Worm (Caenorhabditis elegans): ENCODE measurements around the gene T01H3.3.

Gene T01H3.3

ce11 chrII:7900190-7900672 lies 26.5 kb upstream of the T01H3.3 start, which contains the start of gene rev-1:
rev-1 (plus strand) TSS chrII:7900622.
- TF ChIP-seq mab-5 (tag; optimal IDR thresholded peaks at IDR 0.05): no peak
- no peak for TF ChIP-seq mls-2 (tag; optimal IDR thresholded peaks at IDR 0.05)
- TF ChIP-seq lin-32 (GFP tag; optimal IDR thresholded peaks at IDR 0.05): no peak
- TF ChIP-seq drap-1 (GFP tag; optimal IDR thresholded peaks at IDR 0.05): no peak
- TF ChIP-seq ces-1 (GFP tag; optimal IDR thresholded peaks at IDR 0.05): peak; percentile 64
- TF ChIP-seq bed-3 (GFP tag; optimal IDR thresholded peaks at IDR 0.05): no peak

ce11 chrII:7895190-7895589 lies 21.5 kb upstream of the T01H3.3 start:
- TF ChIP-seq nhr-237 (tag; optimal IDR thresholded peaks at IDR 0.05) (no peak), unc-62 (GFP tag; optimal IDR thresholded peaks at IDR 0.05) (peak; percentile 34)

- no peak for TF ChIP-seq tbx-8 (GFP tag; optimal IDR thresholded peaks at IDR 0.05)
These were observed 20.0 kb upstream of the T01H3.3 start for ce11 chrII:7893648-7894047.

- TF ChIP-seq lsy-2 (tag; optimal IDR thresholded peaks at IDR 0.05) (no peak), hlh-1 (tag; optimal IDR thresholded peaks at IDR 0.05) (no peak), sem-2 (GFP tag; optimal IDR thresholded peaks at IDR 0.05) (no peak), M03D4.4 (tag; optimal IDR thresholded peaks at IDR 0.05) (no peak), ceh-39 (tag; optimal IDR thresholded peaks at IDR 0.05) (no peak), blmp-1 (tag; optimal IDR thresholded peaks at IDR 0.05) (no peak), flh-1 (GFP tag; optimal IDR thresholded peaks at IDR 0.05) (no peak), lin-13 (tag; optimal IDR thresholded peaks at IDR 0.05) (no peak), elt-1 (tag; optimal IDR thresholded peaks at IDR 0.05; ENCODE audit: borderline replicate concordance, insufficient read depth) (no peak), zip-8 (tag; optimal IDR thresholded peaks at IDR 0.05) (no peak), ceh-83 (GFP tag; optimal IDR thresholded peaks at IDR 0.05) (no peak), elt-3 (tag; optimal IDR thresholded peaks at IDR 0.05) (no peak), ham-2 (GFP tag; optimal IDR thresholded peaks at IDR 0.05) (no peak), pha-4 (tag; optimal IDR thresholded peaks at IDR 0.05) (no peak), nhr-76 (tag; optimal IDR thresholded peaks at IDR 0.05) (no peak), cnd-1 (tag; optimal IDR thresholded peaks at IDR 0.05) (no peak), nhr-237 (tag; optimal IDR thresholded peaks at IDR 0.05) (no peak), mab-5 (tag; optimal IDR thresholded peaks at IDR 0.05) (no peak), ces-1 (GFP tag; optimal IDR thresholded peaks at IDR 0.05) (no peak)
These were observed 19.1 kb upstream of the T01H3.3 start, which contains the start of gene ptc-1 for ce11 chrII:7892761-7893272. ptc-1 (plus strand) TSS chrII:7893222.

- TF ChIP-seq hlh-1 (tag; optimal IDR thresholded peaks at IDR 0.05) (peak; percentile 28), nhr-76 (tag; optimal IDR thresholded peaks at IDR 0.05) (no peak), M03D4.4 (tag; optimal IDR thresholded peaks at IDR 0.05) (no peak), unc-39 (tag; optimal IDR thresholded peaks at IDR 0.05) (no peak), ces-1 (GFP tag; optimal IDR thresholded peaks at IDR 0.05) (peak; percentile 51), mls-2 (tag; optimal IDR thresholded peaks at IDR 0.05) (peak; percentile 1), lsy-2 (tag; optimal IDR thresholded peaks at IDR 0.05) (peak; percentile 5), unc-120 (tag; optimal IDR thresholded peaks at IDR 0.05; ENCODE audit: poor library complexity, severe bottlenecking) (peak; percentile 68), tbx-8 (GFP tag; optimal IDR thresholded peaks at IDR 0.05) (no peak), blmp-1 (tag; optimal IDR thresholded peaks at IDR 0.05) (no peak)
These were observed 18.3 kb upstream of the T01H3.3 start for ce11 chrII:7891869-7892615.

- no peak for TF ChIP-seq ceh-39 (tag; optimal IDR thresholded peaks at IDR 0.05)
- TF ChIP-seq unc-39 (tag; optimal IDR thresholded peaks at IDR 0.05): no peak
- no peak for TF ChIP-seq lin-32 (GFP tag; optimal IDR thresholded peaks at IDR 0.05)
- TF ChIP-seq mls-2 (tag; optimal IDR thresholded peaks at IDR 0.05): no peak
- TF ChIP-seq drap-1 (GFP tag; optimal IDR thresholded peaks at IDR 0.05): no peak
- TF ChIP-seq cnd-1 (tag; optimal IDR thresholded peaks at IDR 0.05): no peak
- TF ChIP-seq unc-62 (GFP tag; optimal IDR thresholded peaks at IDR 0.05): no peak
These were observed 15.6 kb upstream of the T01H3.3 start for ce11 chrII:7889321-7889720.

All from whole organism, mixed stage, embryonic.